Worm (Caenorhabditis elegans) whole organism, mixed stage, embryonic: ENCODE measurements around the gene T28A11.4.
A peak's percentile ranks its signal among the peaks of the same experiment; 100 is the strongest.

Experiments
- M03D4.4 ChIP-seq: sonication (generic microtip); optimal IDR thresholded peaks from 2 replicates; lab custom pipeline; 2017; ENCODE audit warnings: mild to moderate bottlenecking, missing genetic modification characterization, missing compliant biosample characterization
- bed-3 ChIP-seq: fragments of 200-800 bp; sonication (Bioruptor generic); optimal IDR thresholded peaks from 3 replicates; lab custom pipeline; 2018; ENCODE audit warnings: mild to moderate bottlenecking, missing genetic modification characterization, moderate library complexity, missing compliant biosample characterization
- blmp-1 ChIP-seq: fragments of 150-350 bp; optimal IDR thresholded peaks from 2 replicates; lab custom pipeline; 2014; ENCODE audit warnings: missing biosample characterization, missing genetic modification characterization
- ceh-43 ChIP-seq: fragments of 200-800 bp; sonication (Bioruptor generic); optimal IDR thresholded peaks from 2 replicates; lab custom pipeline; 2018; ENCODE audit warnings: mild to moderate bottlenecking, missing genetic modification characterization, moderate library complexity, missing compliant biosample characterization
- ceh-83 ChIP-seq: fragments of 200-800 bp; sonication (Bioruptor generic); optimal IDR thresholded peaks from 2 replicates; lab custom pipeline; 2018; ENCODE audit warnings: mild to moderate bottlenecking, missing genetic modification characterization, missing compliant biosample characterization
- ces-1 ChIP-seq: fragments of 150-350 bp; optimal IDR thresholded peaks from 2 replicates; lab custom pipeline; 2014; ENCODE audit warnings: missing biosample characterization, missing genetic modification reagents, missing genetic modification characterization
- cnd-1 ChIP-seq: fragments of 200-800 bp; sonication (Bioruptor generic); optimal IDR thresholded peaks from 2 replicates; lab custom pipeline; 2018; ENCODE audit warnings: mild to moderate bottlenecking, missing genetic modification characterization, missing compliant biosample characterization
- drap-1 ChIP-seq: fragments of 200-800 bp; sonication (Bioruptor generic); optimal IDR thresholded peaks from 3 replicates; lab custom pipeline; 2018; ENCODE audit warnings: mild to moderate bottlenecking, missing genetic modification characterization, missing compliant biosample characterization
- elt-1 ChIP-seq: sonication (generic microtip); optimal IDR thresholded peaks from 2 replicates; lab custom pipeline; 2017; ENCODE audit warnings: missing genetic modification characterization, mild to moderate bottlenecking, missing compliant biosample characterization, antibody characterized with exemption, moderate library complexity, borderline replicate concordance; ENCODE audit not compliant: insufficient read depth
- elt-3 ChIP-seq: fragments of 150-350 bp; optimal IDR thresholded peaks from 2 replicates; lab custom pipeline; 2014; ENCODE audit warnings: missing biosample characterization, missing genetic modification characterization
- ham-2 ChIP-seq: fragments of 200-800 bp; sonication (Bioruptor generic); optimal IDR thresholded peaks from 2 replicates; lab custom pipeline; 2018; ENCODE audit warnings: mild to moderate bottlenecking, missing genetic modification characterization, missing compliant biosample characterization
- hlh-1 ChIP-seq: fragments of 150-350 bp; optimal IDR thresholded peaks from 2 replicates; lab custom pipeline; 2014; ENCODE audit warnings: missing biosample characterization, missing genetic modification reagents, missing genetic modification characterization
- lin-13 ChIP-seq: fragments of 150-350 bp; optimal IDR thresholded peaks from 2 replicates; lab custom pipeline; 2014; ENCODE audit warnings: missing biosample characterization, missing genetic modification characterization
- lin-32 ChIP-seq: fragments of 200-800 bp; sonication (Bioruptor generic); optimal IDR thresholded peaks from 2 replicates; lab custom pipeline; 2018; ENCODE audit warnings: mild to moderate bottlenecking, missing genetic modification characterization, missing compliant biosample characterization
- mab-5 ChIP-seq: fragments of 150-350 bp; optimal IDR thresholded peaks from 2 replicates; lab custom pipeline; 2014; ENCODE audit warnings: missing biosample characterization, missing genetic modification characterization
- mep-1 ChIP-seq: fragments of 150-350 bp; optimal IDR thresholded peaks from 2 replicates; lab custom pipeline; 2017; ENCODE audit warnings: missing biosample characterization, missing genetic modification reagents, missing genetic modification characterization, inconsistent platforms
- mls-2 ChIP-seq: sonication (generic microtip); optimal IDR thresholded peaks from 2 replicates; lab custom pipeline; 2016; ENCODE audit warnings: mild to moderate bottlenecking, missing genetic modification characterization, moderate library complexity, missing compliant biosample characterization
- nhr-12 ChIP-seq: fragments of 150-350 bp; optimal IDR thresholded peaks from 2 replicates; lab custom pipeline; 2014; ENCODE audit warnings: missing biosample characterization, missing genetic modification characterization
- nhr-2 ChIP-seq: fragments of 150-350 bp; optimal IDR thresholded peaks from 2 replicates; lab custom pipeline; 2014; ENCODE audit warnings: missing biosample characterization, missing genetic modification characterization
- nhr-237 ChIP-seq: fragments of 150-350 bp; optimal IDR thresholded peaks from 2 replicates; lab custom pipeline; 2014; ENCODE audit warnings: missing biosample characterization, missing genetic modification characterization
- nhr-28 ChIP-seq: fragments of 150-350 bp; optimal IDR thresholded peaks from 2 replicates; lab custom pipeline; 2014; ENCODE audit warnings: missing biosample characterization, missing genetic modification characterization
- nhr-76 ChIP-seq: sonication (generic microtip); optimal IDR thresholded peaks from 2 replicates; lab custom pipeline; 2017; ENCODE audit warnings: missing biosample characterization, missing genetic modification characterization
- pha-4 ChIP-seq: fragments of 150-350 bp; optimal IDR thresholded peaks from 2 replicates; lab custom pipeline; 2018; ENCODE audit warnings: missing biosample characterization, missing genetic modification reagents, missing genetic modification characterization
- snpc-4 ChIP-seq: fragments of 150-350 bp; optimal IDR thresholded peaks from 2 replicates; lab custom pipeline; 2014; ENCODE audit warnings: missing biosample characterization, missing genetic modification characterization
- sptf-1 ChIP-seq: sonication (generic microtip); optimal IDR thresholded peaks from 2 replicates; lab custom pipeline; 2017; ENCODE audit warnings: mild to moderate bottlenecking, missing genetic modification characterization, moderate library complexity, missing compliant biosample characterization
- unc-120 ChIP-seq: sonication (generic microtip); optimal IDR thresholded peaks from 2 replicates; lab custom pipeline; 2017; ENCODE audit warnings: missing genetic modification characterization, missing compliant biosample characterization; ENCODE audit not compliant: poor library complexity, severe bottlenecking
- unc-39 ChIP-seq: fragments of 150-350 bp; optimal IDR thresholded peaks from 2 replicates; lab custom pipeline; 2014; ENCODE audit warnings: missing biosample characterization, missing genetic modification characterization
- unc-62 ChIP-seq: fragments of 150-350 bp; optimal IDR thresholded peaks from 2 replicates; lab custom pipeline; 2014; ENCODE audit warnings: missing biosample characterization, missing genetic modification reagents, missing genetic modification characterization
- zip-8 ChIP-seq: fragments of 150-350 bp; optimal IDR thresholded peaks from 2 replicates; lab custom pipeline; 2014; ENCODE audit warnings: missing biosample characterization, missing genetic modification characterization
- ztf-11 ChIP-seq: fragments of 150-350 bp; optimal IDR thresholded peaks from 2 replicates; lab custom pipeline; 2014; ENCODE audit warnings: missing biosample characterization, missing genetic modification characterization

Gene T28A11.4

ce11 chrV:3247515-3247914, 26.3 kb upstream of the T28A11.4 start, which contains the start of gene srj-8:
TSS of gene srj-8 (plus strand) at chrV:3247815.
- TF ChIP-seq elt-1 (tag; lab: Kevin White, UChicago) = no peak
- TF ChIP-seq sptf-1 (tag; lab: Kevin White, UChicago) = no peak
- TF ChIP-seq drap-1 = no peak
- no peak for TF ChIP-seq M03D4.4 (tag; lab: Kevin White, UChicago)
- TF ChIP-seq blmp-1 (tag; lab: Kevin White, UChicago) = no peak
- TF ChIP-seq nhr-12 (tag; lab: Kevin White, UChicago) = no peak
- TF ChIP-seq ham-2 (GFP tag; lab: Kevin White, UChicago) = no peak
- TF ChIP-seq cnd-1 (tag; lab: Kevin White, UChicago) = no peak
- no peak for TF ChIP-seq ztf-11 (tag; lab: Kevin White, UChicago)
- no peak for TF ChIP-seq snpc-4 (tag; lab: Kevin White, UChicago)
- no peak for TF ChIP-seq ceh-43 (GFP tag; lab: Kevin White, UChicago)
- TF ChIP-seq mls-2 = no peak
- TF ChIP-seq unc-120 (tag; lab: Kevin White, UChicago) = no peak
- TF ChIP-seq lin-32 (GFP tag; lab: Kevin White, UChicago) = no peak
- TF ChIP-seq nhr-28 (tag; lab: Kevin White, UChicago) = no peak
- no peak for TF ChIP-seq nhr-237 (tag; lab: Kevin White, UChicago)
- no peak for TF ChIP-seq unc-62
- no peak for TF ChIP-seq elt-3
- TF ChIP-seq nhr-76 (tag; lab: Kevin White, UChicago) = no peak
- TF ChIP-seq, all 35 proteins: peak for 0

ce11 chrV:3250153-3250552, 23.7 kb upstream of the T28A11.4 start, which contains the start of gene T28A11.13:
TSS of gene T28A11.13 (minus strand) at chrV:3250253.
- no peak for TF ChIP-seq unc-39 (tag; lab: Kevin White, UChicago)
- no peak for TF ChIP-seq ceh-83 (GFP tag; lab: Kevin White, UChicago)
- no peak for TF ChIP-seq nhr-12 (tag; lab: Kevin White, UChicago)
- no peak for TF ChIP-seq M03D4.4 (tag; lab: Kevin White, UChicago)

- TF ChIP-seq pha-4 (tag; lab: Kevin White, UChicago) (no peak), bed-3 (no peak), blmp-1 (tag; lab: Kevin White, UChicago) (no peak), elt-3 (no peak), sptf-1 (tag; lab: Kevin White, UChicago) (no peak), ztf-11 (tag; lab: Kevin White, UChicago) (no peak), snpc-4 (tag; lab: Kevin White, UChicago) (no peak), unc-62 (no peak), lin-32 (GFP tag; lab: Kevin White, UChicago) (no peak), mls-2 (no peak), lin-13 (tag; lab: Kevin White, UChicago) (no peak), ceh-83 (GFP tag; lab: Kevin White, UChicago) (no peak), ham-2 (GFP tag; lab: Kevin White, UChicago) (no peak)
Observed at ce11 chrV:3256051-3256450, 17.8 kb upstream of the T28A11.4 start, which contains the start of gene srt-63. TSS of gene srt-63 (minus strand) at chrV:3256151.

ce11 chrV:3256809-3257208, 17.0 kb upstream of the T28A11.4 start:
- TF ChIP-seq nhr-76 (tag; lab: Kevin White, UChicago) (no peak), unc-62 (no peak), lin-32 (GFP tag; lab: Kevin White, UChicago) (peak; percentile 88), cnd-1 (tag; lab: Kevin White, UChicago) (peak; percentile 93), nhr-2 (tag; lab: Kevin White, UChicago) (peak; percentile 61), mep-1 (tag; lab: Kevin White, UChicago) (peak; percentile 14), hlh-1 (tag; lab: Kevin White, UChicago) (peak; percentile 87)
- TF ChIP-seq, all 35 proteins: peak for 5

- TF ChIP-seq mab-5 (no peak), mep-1 (tag; lab: Kevin White, UChicago) (no peak), zip-8 (no peak), unc-120 (tag; lab: Kevin White, UChicago) (no peak), snpc-4 (tag; lab: Kevin White, UChicago) (no peak), sptf-1 (tag; lab: Kevin White, UChicago) (no peak), ces-1 (GFP tag; lab: Kevin White, UChicago) (no peak), elt-3 (no peak), hlh-1 (tag; lab: Kevin White, UChicago) (no peak)
Observed at ce11 chrV:3257277-3257676, 16.6 kb upstream of the T28A11.4 start, which contains the start of gene T28A11.22. TSS of gene T28A11.22 (plus strand) at chrV:3257577.
